Worm (Caenorhabditis elegans): ENCODE results near the gene Y50E8A.10.

The Y50E8A.10 gene

DNA sequence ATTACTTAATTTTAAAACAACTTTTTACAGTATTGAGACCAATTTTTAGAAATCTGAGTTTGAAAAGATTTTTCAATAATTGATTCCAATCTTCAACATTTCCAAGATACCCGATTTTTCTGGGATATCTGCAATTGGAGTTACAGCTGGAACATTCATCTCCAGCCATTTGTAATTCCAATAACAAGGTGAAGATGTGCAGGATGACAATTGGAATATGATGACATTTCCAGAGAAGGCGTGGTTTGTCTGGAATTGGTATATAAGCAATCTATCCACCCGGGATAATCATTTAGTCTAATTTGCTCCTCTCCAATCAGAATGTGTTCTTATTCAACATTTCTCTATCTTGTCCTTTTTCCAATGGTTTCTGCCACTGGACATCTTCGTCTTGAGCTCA, 1.3 kb downstream of the Y50E8A.10 start, which contains the start of gene Y50E8A.11:
Gene Y50E8A.11, plus strand, starts transcription at position 301 of the 400 bp plus-strand sequence.
- TF ChIP-seq snpc-1.3 (tag; optimal IDR thresholded peaks at IDR 0.05; ENCODE audit: insufficient read depth) = no peak
- TF ChIP-seq akir-1 (GFP tag; optimal IDR thresholded peaks at IDR 0.05) = no peak
- TF ChIP-seq Y95B8A.8 (GFP tag; IDR thresholded peaks at IDR 0.05) = no peak
- TF ChIP-seq lin-54 (GFP tag; optimal IDR thresholded peaks at IDR 0.05) = no peak
- TF ChIP-seq mes-4 (tag; optimal IDR thresholded peaks at IDR 0.05) = no peak

DNA sequence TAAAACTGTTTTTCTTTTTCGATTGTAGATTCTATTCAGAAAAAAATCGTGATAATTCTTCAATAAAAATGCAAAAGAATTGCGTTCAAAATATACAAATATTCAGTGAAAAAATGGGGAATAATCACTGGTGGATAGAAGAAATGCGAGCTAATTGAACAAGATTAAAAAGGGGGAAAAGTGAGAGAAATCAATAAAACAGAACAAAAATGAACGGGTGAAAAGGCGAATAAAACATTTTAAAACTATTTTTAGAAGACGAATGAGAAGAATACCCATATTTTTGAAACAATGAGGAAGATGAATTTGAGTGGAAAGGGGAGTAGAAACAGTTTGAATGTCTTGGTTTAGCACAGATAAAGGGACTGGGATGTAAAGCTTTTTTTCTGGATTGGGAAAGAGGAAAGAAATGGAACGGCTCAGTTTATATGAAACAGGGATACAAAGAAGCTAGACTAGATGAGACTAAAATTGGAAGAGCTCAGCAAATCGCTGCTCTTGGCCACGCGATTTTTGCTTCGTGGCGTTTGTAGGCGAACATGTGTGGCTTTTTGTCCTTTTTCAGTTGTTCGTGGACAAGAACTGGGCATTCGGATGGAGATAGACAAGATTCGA, 4.5 kb downstream of the Y50E8A.10 start, which contains the start of gene Y50E8A.12:
Gene Y50E8A.12, minus strand, starts transcription at position 51 of the 615 bp plus-strand sequence.
- no peak for TF ChIP-seq ZK185.1 (tag; optimal IDR thresholded peaks at IDR 0.05; ENCODE audit: poor library complexity, severe bottlenecking)
- TF ChIP-seq somi-1 (GFP tag; optimal IDR thresholded peaks at IDR 0.05) = no peak
- TF ChIP-seq B0019.2 (GFP tag; conservative IDR thresholded peaks at IDR 0.05) = no peak
- no peak for TF ChIP-seq snpc-4 (GFP tag; optimal IDR thresholded peaks at IDR 0.05)
- no peak for TF ChIP-seq snpc-4 (tag; optimal IDR thresholded peaks at IDR 0.05)
- no peak for TF ChIP-seq mxl-1 (tag; optimal IDR thresholded peaks at IDR 0.05)
- no peak for TF ChIP-seq Y95B8A.8 (GFP tag; IDR thresholded peaks at IDR 0.05)
- TF ChIP-seq dox-1 (GFP tag; IDR thresholded peaks at IDR 0.05) = no peak
- no peak for TF ChIP-seq madf-10 (tag; optimal IDR thresholded peaks at IDR 0.05)
- TF ChIP-seq F49E8.2 (tag; optimal IDR thresholded peaks at IDR 0.05; ENCODE audit: insufficient read depth) = no peak

DNA sequence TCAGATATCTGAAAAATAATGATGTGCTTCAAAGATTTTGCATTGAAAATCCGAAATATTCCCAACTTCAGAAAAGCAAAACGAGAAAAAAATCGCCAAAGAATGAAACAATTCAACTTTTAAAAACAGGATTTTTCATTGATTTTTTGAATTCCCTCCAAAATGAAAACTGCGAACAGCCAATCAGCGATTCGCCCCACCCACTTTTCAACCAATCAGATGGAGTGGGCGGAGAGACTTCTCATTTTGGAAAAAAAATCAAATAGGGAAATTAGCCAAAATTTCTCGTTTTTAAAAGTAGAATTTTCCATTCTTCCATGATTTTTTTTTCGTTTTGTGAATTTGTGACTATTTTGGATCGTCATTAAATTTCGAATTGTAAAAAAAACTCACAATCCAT, 5.0 kb downstream of the Y50E8A.10 start:
- TF ChIP-seq nfyb-1 (GFP tag; IDR thresholded peaks at IDR 0.05) (peak; percentile 67; the same call in 1 of the 2 replicates), nhr-120 (GFP tag; IDR thresholded peaks at IDR 0.05) (no peak)

DNA sequence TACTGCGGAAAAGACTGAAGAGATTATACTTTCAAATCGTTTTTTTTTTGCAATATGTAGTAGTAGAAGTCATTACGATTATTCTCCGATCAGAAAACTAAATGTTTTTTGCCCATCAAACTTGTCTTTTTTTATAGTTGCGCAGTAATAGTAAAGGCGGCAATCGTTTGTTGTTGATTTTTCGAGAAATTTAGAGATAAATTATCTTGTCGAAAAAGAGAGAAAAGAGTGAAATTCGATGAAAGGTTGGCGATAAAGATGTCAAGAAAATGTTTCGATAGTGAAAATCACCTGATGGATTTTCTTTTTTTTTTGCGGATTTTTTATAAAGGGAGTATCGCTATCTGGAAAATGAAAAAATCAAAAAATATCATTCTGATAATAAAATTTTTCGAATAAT, 8.7 kb downstream of the Y50E8A.10 start:
- no peak for TF ChIP-seq C06A6.2 (GFP tag; conservative IDR thresholded peaks at IDR 0.05)
- TF ChIP-seq nfyb-1 (GFP tag; IDR thresholded peaks at IDR 0.05) = no peak
- TF ChIP-seq ceh-100 (GFP tag; IDR thresholded peaks at IDR 0.05) = no peak
- no peak for TF ChIP-seq lir-1 (GFP tag; conservative IDR thresholded peaks at IDR 0.05)
- TF ChIP-seq ztf-25 (GFP tag; IDR thresholded peaks at IDR 0.05) = no peak
- no peak for TF ChIP-seq B0019.2 (GFP tag; conservative IDR thresholded peaks at IDR 0.05)
- no peak for TF ChIP-seq madf-6 (GFP tag; IDR thresholded peaks at IDR 0.05)
- no peak for TF ChIP-seq lin-26 (GFP tag; IDR thresholded peaks at IDR 0.05)
- TF ChIP-seq dpff-1 (tag; optimal IDR thresholded peaks at IDR 0.05) = no peak

DNA sequence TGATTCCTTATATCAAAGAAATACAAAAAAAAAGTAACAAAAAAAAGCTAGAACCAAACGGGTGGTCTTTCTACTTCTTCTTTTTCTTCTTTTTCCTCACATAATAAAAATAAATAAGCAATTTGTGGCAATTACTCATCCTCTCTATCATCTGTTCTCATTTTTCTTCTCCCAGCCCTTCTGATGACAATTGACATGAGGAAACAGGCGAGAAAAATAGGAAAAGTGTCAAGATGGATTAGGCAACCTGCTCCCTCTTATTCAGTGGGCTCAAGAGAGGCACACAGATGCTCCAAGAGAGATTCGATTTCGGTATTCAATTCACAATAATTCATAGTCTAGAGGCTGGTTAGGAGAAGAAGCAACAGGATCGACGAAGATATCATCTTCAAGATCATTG, 11.0 kb downstream of the Y50E8A.10 start:
- TF ChIP-seq mel-28 (tag; optimal IDR thresholded peaks at IDR 0.05; ENCODE audit: borderline replicate concordance) = no peak
- no peak for TF ChIP-seq ceh-40 (GFP tag; IDR thresholded peaks at IDR 0.05)
- no peak for TF ChIP-seq egl-44 (GFP tag; IDR thresholded peaks at IDR 0.05)
- TF ChIP-seq nhr-120 (GFP tag; IDR thresholded peaks at IDR 0.05) = no peak
- TF ChIP-seq sptf-2 (GFP tag; optimal IDR thresholded peaks at IDR 0.05) = no peak
- TF ChIP-seq gei-17 (GFP tag; optimal IDR thresholded peaks at IDR 0.05) = no peak
- TF ChIP-seq Y79H2A.3 (GFP tag; conservative IDR thresholded peaks at IDR 0.05) = no peak
- no peak for TF ChIP-seq K12H6.12 (tag; optimal IDR thresholded peaks at IDR 0.05)
- TF ChIP-seq madf-6 (GFP tag; IDR thresholded peaks at IDR 0.05) = no peak
- TF ChIP-seq ztf-28 (GFP tag; IDR thresholded peaks at IDR 0.05) = no peak
- no peak for TF ChIP-seq B0336.3 (GFP tag; IDR thresholded peaks at IDR 0.05)
- TF ChIP-seq egl-18 (GFP tag; IDR thresholded peaks at IDR 0.05) = no peak
- TF ChIP-seq ets-4 (GFP tag; optimal IDR thresholded peaks at IDR 0.05) = no peak
- no peak for TF ChIP-seq Y53G8AR.9 (GFP tag; conservative IDR thresholded peaks at IDR 0.05)
